Worm (Caenorhabditis elegans) whole organism, early embryonic: ENCODE results near the gene F32A11.1.

ENCODE experiments used
- B0310.2 ChIP-seq: sonication (generic microtip); optimal IDR thresholded peaks from 2 replicates; lab custom pipeline; 2016; ENCODE audit warnings: mild to moderate bottlenecking, missing genetic modification characterization, missing compliant biosample characterization
- F13C5.2 ChIP-seq: sonication (generic microtip); optimal IDR thresholded peaks from 2 replicates; lab custom pipeline; 2017; ENCODE audit warnings: mild to moderate bottlenecking, missing genetic modification characterization, inconsistent platforms, missing compliant biosample characterization
- aly-1 ChIP-seq: sonication (generic microtip); optimal IDR thresholded peaks from 2 replicates; lab custom pipeline; 2016; ENCODE audit warnings: missing genetic modification characterization, missing compliant biosample characterization
- ama-1 ChIP-seq: fragments of 150-350 bp; optimal IDR thresholded peaks from 2 replicates; lab custom pipeline; 2014
- ceh-13 ChIP-seq: fragments of 200-800 bp; sonication (Bioruptor generic); optimal IDR thresholded peaks from 2 replicates; lab custom pipeline; 2018; ENCODE audit warnings: mild to moderate bottlenecking, missing genetic modification characterization, missing compliant biosample characterization
- ceh-36 ChIP-seq: sonication (generic microtip); optimal IDR thresholded peaks from 2 replicates; lab custom pipeline; 2016; ENCODE audit warnings: missing genetic modification characterization, inconsistent platforms, missing compliant biosample characterization
- ets-7 ChIP-seq: sonication (generic microtip); optimal IDR thresholded peaks from 2 replicates; lab custom pipeline; 2016; ENCODE audit warnings: missing genotype, missing genetic modification characterization, missing compliant biosample characterization
- flt-1 ChIP-seq: fragments of 200-800 bp; sonication (Bioruptor generic); IDR thresholded peaks from 2 replicates; pipeline ENCODE4 v1.3.6; 2022; ENCODE audit warnings: missing genetic modification characterization, missing compliant biosample characterization
- hmbx-1 ChIP-seq: sonication (generic microtip); optimal IDR thresholded peaks from 2 replicates; lab custom pipeline; 2016; ENCODE audit warnings: mild to moderate bottlenecking, missing genetic modification characterization, missing compliant biosample characterization
- hmg-4 ChIP-seq: fragments of 200-800 bp; sonication (Bioruptor generic); optimal IDR thresholded peaks from 2 replicates; lab custom pipeline; 2018; ENCODE audit warnings: mild to moderate bottlenecking, missing genetic modification characterization, missing compliant biosample characterization
- hnd-1 ChIP-seq: sonication (generic microtip); optimal IDR thresholded peaks from 2 replicates; lab custom pipeline; 2016; ENCODE audit warnings: missing genetic modification characterization, missing compliant biosample characterization
- pes-1 ChIP-seq: fragments of 200-800 bp; sonication (Bioruptor generic); IDR thresholded peaks from 2 replicates; pipeline ENCODE4 v1.3.6; 2022; ENCODE audit warnings: missing genetic modification reagents, missing genetic modification characterization, missing compliant biosample characterization
- scrt-1 ChIP-seq: fragments of 200-800 bp; sonication (Bioruptor generic); IDR thresholded peaks from 2 replicates; pipeline ENCODE4 v1.3.6; 2022; ENCODE audit warnings: missing genetic modification characterization, missing compliant biosample characterization
- sea-1 ChIP-seq: fragments of 200-800 bp; sonication (Bioruptor generic); conservative IDR thresholded peaks from 2 replicates; pipeline ENCODE4 v1.3.6; 2022; ENCODE audit warnings: missing genetic modification characterization, missing compliant biosample characterization
- tbx-11 ChIP-seq: fragments of 200-800 bp; sonication (Bioruptor generic); IDR thresholded peaks from 2 replicates; pipeline ENCODE4 v1.3.6; 2022; ENCODE audit warnings: missing genetic modification characterization, missing compliant biosample characterization
- tbx-37 ChIP-seq: fragments of 200-800 bp; sonication (Bioruptor generic); conservative IDR thresholded peaks from 2 replicates; pipeline ENCODE4 v1.3.6; 2022; ENCODE audit warnings: missing genetic modification reagents, missing genetic modification characterization, missing compliant biosample characterization
- tra-4 ChIP-seq: sonication (generic microtip); optimal IDR thresholded peaks from 2 replicates; lab custom pipeline; 2017; ENCODE audit warnings: missing genetic modification characterization, missing compliant biosample characterization

The F32A11.1 gene

ce11 chrII:13156071-13156470 lies 1.1 kb upstream of the F32A11.1 start:
- TF ChIP-seq flt-1 (no peak), F13C5.2 (tag; lab: Kevin White, UChicago) (no peak), tbx-37 (GFP tag; lab: Robert Waterston, UW) (no peak), tbx-11 (no peak), ceh-36 (tag; lab: Kevin White, UChicago) (no peak), B0310.2 (tag; lab: Kevin White, UChicago) (no peak), hmbx-1 (no peak), scrt-1 (GFP tag; lab: Robert Waterston, UW) (no peak), ceh-13 (GFP tag; lab: Kevin White, UChicago) (no peak), pes-1 (GFP tag; lab: Robert Waterston, UW) (no peak), sea-1 (GFP tag; lab: Robert Waterston, UW) (no peak), hnd-1 (tag; lab: Kevin White, UChicago) (no peak), tra-4 (tag; lab: Kevin White, UChicago) (no peak), aly-1 (tag; lab: Kevin White, UChicago) (no peak), ets-7 (no peak), hmg-4 (GFP tag; lab: Kevin White, UChicago) (no peak), ama-1 (lab: Kevin White, UChicago) (no peak)

DNA sequence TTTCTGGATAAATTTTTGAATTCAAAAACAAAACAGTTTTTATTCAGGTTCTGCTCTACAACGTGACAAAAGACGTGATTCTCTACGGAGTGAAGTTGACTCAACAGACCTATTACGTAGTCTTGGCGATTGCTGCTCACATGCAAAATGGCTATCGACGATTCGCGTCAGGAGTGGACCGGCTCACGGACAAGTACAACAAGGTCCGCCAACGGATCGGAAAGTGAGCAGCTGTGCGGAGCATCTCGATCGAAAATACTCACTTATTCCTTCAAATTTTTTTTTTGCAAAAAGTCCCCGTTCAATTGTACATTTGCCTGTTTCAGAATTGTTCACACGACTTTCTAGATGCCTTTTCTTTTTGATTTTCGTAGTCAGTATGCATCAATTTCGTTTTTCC lies 2.7 kb downstream of the F32A11.1 start:
- no peak for TF ChIP-seq tbx-37 (GFP tag; lab: Robert Waterston, UW)
- TF ChIP-seq hmg-4 (GFP tag; lab: Kevin White, UChicago), result no peak
- no peak for TF ChIP-seq B0310.2 (tag; lab: Kevin White, UChicago)
- TF ChIP-seq pes-1 (GFP tag; lab: Robert Waterston, UW), result no peak
- no peak for TF ChIP-seq ceh-36 (tag; lab: Kevin White, UChicago)
- TF ChIP-seq hmbx-1, result no peak
- no peak for TF ChIP-seq tbx-11
- no peak for TF ChIP-seq hnd-1 (tag; lab: Kevin White, UChicago)
- no peak for TF ChIP-seq sea-1 (GFP tag; lab: Robert Waterston, UW)
- no peak for TF ChIP-seq tra-4 (tag; lab: Kevin White, UChicago)
- TF ChIP-seq flt-1, result no peak
- no peak for TF ChIP-seq aly-1 (tag; lab: Kevin White, UChicago)
- TF ChIP-seq F13C5.2 (tag; lab: Kevin White, UChicago), result no peak
- no peak for TF ChIP-seq ama-1 (lab: Kevin White, UChicago)
- no peak for TF ChIP-seq ceh-13 (GFP tag; lab: Kevin White, UChicago)
- TF ChIP-seq ets-7, result no peak

DNA sequence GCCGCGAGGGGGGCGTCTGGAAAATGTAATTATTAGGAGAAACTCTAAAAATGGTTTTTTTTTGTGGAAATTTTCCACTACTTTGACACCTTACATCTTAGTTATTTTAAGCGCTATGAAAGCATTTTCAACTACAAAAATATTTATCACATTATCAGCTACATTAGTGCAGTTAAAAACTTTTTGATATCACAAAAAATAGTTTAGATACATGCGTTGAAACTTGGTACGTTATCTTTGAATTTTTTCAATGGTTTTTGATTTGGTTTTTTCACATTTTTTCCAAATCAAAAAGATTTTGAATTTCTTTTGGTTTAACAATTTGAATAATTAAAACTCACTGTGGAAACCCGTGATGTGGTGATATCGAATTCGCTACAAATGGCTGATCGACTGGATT lies 5.9 kb downstream of the F32A11.1 start:
- TF ChIP-seq tra-4 (tag; lab: Kevin White, UChicago) (no peak), hmg-4 (GFP tag; lab: Kevin White, UChicago) (no peak), hnd-1 (tag; lab: Kevin White, UChicago) (no peak), F13C5.2 (tag; lab: Kevin White, UChicago) (no peak), scrt-1 (GFP tag; lab: Robert Waterston, UW) (no peak), ama-1 (lab: Kevin White, UChicago) (no peak), hmbx-1 (no peak), sea-1 (GFP tag; lab: Robert Waterston, UW) (no peak), tbx-11 (no peak), tbx-37 (GFP tag; lab: Robert Waterston, UW) (no peak), ceh-36 (tag; lab: Kevin White, UChicago) (no peak), flt-1 (no peak), aly-1 (tag; lab: Kevin White, UChicago) (no peak), ets-7 (no peak), pes-1 (GFP tag; lab: Robert Waterston, UW) (no peak), ceh-13 (GFP tag; lab: Kevin White, UChicago) (no peak), B0310.2 (tag; lab: Kevin White, UChicago) (no peak)

DNA sequence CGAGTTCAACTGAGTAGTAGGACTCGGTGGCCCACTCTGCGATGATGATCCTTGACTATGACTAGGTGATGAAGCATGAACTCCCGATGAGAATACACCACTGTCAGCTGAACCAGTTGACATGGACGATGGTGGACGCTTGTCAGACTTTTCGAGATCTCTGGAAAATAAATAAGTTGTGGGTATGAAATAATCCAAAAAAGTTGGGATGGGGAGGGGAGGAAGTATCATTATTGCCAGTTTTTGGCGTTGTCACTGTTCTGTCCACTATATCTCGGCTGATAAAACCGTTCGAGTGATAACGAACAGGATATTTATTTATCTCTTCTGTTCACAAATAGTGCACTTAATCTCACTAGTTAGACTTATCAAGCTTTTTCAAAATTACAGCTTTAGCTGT lies 6.9 kb downstream of the F32A11.1 start:
- no peak for TF ChIP-seq tra-4 (tag; lab: Kevin White, UChicago)
- TF ChIP-seq flt-1, result no peak
- TF ChIP-seq ama-1 (lab: Kevin White, UChicago), result no peak
- no peak for TF ChIP-seq pes-1 (GFP tag; lab: Robert Waterston, UW)
- TF ChIP-seq sea-1 (GFP tag; lab: Robert Waterston, UW), result no peak
- no peak for TF ChIP-seq aly-1 (tag; lab: Kevin White, UChicago)
- no peak for TF ChIP-seq ets-7
- no peak for TF ChIP-seq hmbx-1
- no peak for TF ChIP-seq hmg-4 (GFP tag; lab: Kevin White, UChicago)

ce11 chrII:13165683-13166259 lies 8.6 kb downstream of the F32A11.1 start, which contains the start of gene moe-3:
Gene moe-3, minus strand, starts transcription at chrII:13165733.
- TF ChIP-seq ama-1 (lab: Kevin White, UChicago) (no peak), hmbx-1 (no peak), tra-4 (tag; lab: Kevin White, UChicago) (no peak), tbx-37 (GFP tag; lab: Robert Waterston, UW) (no peak), pes-1 (GFP tag; lab: Robert Waterston, UW) (no peak), ets-7 (no peak), ceh-13 (GFP tag; lab: Kevin White, UChicago) (no peak), F13C5.2 (tag; lab: Kevin White, UChicago) (no peak), ceh-36 (tag; lab: Kevin White, UChicago) (no peak), hnd-1 (tag; lab: Kevin White, UChicago) (no peak), hmg-4 (GFP tag; lab: Kevin White, UChicago) (no peak), aly-1 (tag; lab: Kevin White, UChicago) (no peak), sea-1 (GFP tag; lab: Robert Waterston, UW) (no peak), scrt-1 (GFP tag; lab: Robert Waterston, UW) (no peak), tbx-11 (no peak), flt-1 (no peak)

ce11 chrII:13167493-13167892 lies 10.4 kb downstream of the F32A11.1 start:
- TF ChIP-seq ceh-13 (GFP tag; lab: Kevin White, UChicago), result no peak
- no peak for TF ChIP-seq hmbx-1
- TF ChIP-seq tra-4 (tag; lab: Kevin White, UChicago), result no peak
- no peak for TF ChIP-seq ceh-36 (tag; lab: Kevin White, UChicago)
- no peak for TF ChIP-seq hmg-4 (GFP tag; lab: Kevin White, UChicago)
- TF ChIP-seq pes-1 (GFP tag; lab: Robert Waterston, UW), result no peak
- no peak for TF ChIP-seq aly-1 (tag; lab: Kevin White, UChicago)
- no peak for TF ChIP-seq tbx-37 (GFP tag; lab: Robert Waterston, UW)
- no peak for TF ChIP-seq F13C5.2 (tag; lab: Kevin White, UChicago)
- no peak for TF ChIP-seq flt-1
- no peak for TF ChIP-seq hnd-1 (tag; lab: Kevin White, UChicago)
- no peak for TF ChIP-seq B0310.2 (tag; lab: Kevin White, UChicago)
- no peak for TF ChIP-seq sea-1 (GFP tag; lab: Robert Waterston, UW)
- no peak for TF ChIP-seq ama-1 (lab: Kevin White, UChicago)
